Worm (Caenorhabditis elegans): Measurements from ENCODE around the gene let-92.

The let-92 gene

ce11 chrIV:11855424-11855823 lies 2.8 kb upstream of the let-92 start:
- no peak for TF ChIP-seq unc-62 (GFP tag; optimal IDR thresholded peaks at IDR 0.05)

ce11 chrIV:11855900-11856660 lies 2.2 kb upstream of the let-92 start, which contains the start of gene ech-2:
TSS of gene ech-2 (minus strand) at chrIV:11856351.
- no peak for TF ChIP-seq unc-62 (GFP tag; optimal IDR thresholded peaks at IDR 0.05)

ce11 chrIV:11857159-11857565 lies 1.1 kb upstream of the let-92 start:
- no peak for TF ChIP-seq unc-62 (GFP tag; optimal IDR thresholded peaks at IDR 0.05)

- no peak for TF ChIP-seq unc-62 (GFP tag; optimal IDR thresholded peaks at IDR 0.05)
Measured at ce11 chrIV:11859995-11860605, 1.9 kb downstream of the let-92 start, which contains the start of gene mob-1. TSS of gene mob-1 (plus strand) at chrIV:11860555.

ce11 chrIV:11863428-11863827 lies 5.2 kb downstream of the let-92 start:
- TF ChIP-seq unc-62 (GFP tag; optimal IDR thresholded peaks at IDR 0.05) = no peak

- TF ChIP-seq unc-62 (GFP tag; optimal IDR thresholded peaks at IDR 0.05) = no peak
Measured at ce11 chrIV:11864226-11864625, 6.0 kb downstream of the let-92 start, which contains the start of gene trpa-1. TSS of gene trpa-1 (plus strand) at chrIV:11864526.

ce11 chrIV:11867652-11868232 lies 9.5 kb downstream of the let-92 start:
- TF ChIP-seq unc-62 (GFP tag; optimal IDR thresholded peaks at IDR 0.05) = no peak

ce11 chrIV:11868452-11868851 lies 10.2 kb downstream of the let-92 start:
- no peak for TF ChIP-seq unc-62 (GFP tag; optimal IDR thresholded peaks at IDR 0.05)

- TF ChIP-seq unc-62 (GFP tag; optimal IDR thresholded peaks at IDR 0.05) = no peak
Measured at ce11 chrIV:11871083-11871482, 12.8 kb downstream of the let-92 start.

- TF ChIP-seq unc-62 (GFP tag; optimal IDR thresholded peaks at IDR 0.05) = no peak
Measured at ce11 chrIV:11871898-11872297, 13.7 kb downstream of the let-92 start.

- TF ChIP-seq unc-62 (GFP tag; optimal IDR thresholded peaks at IDR 0.05) = no peak
Measured at ce11 chrIV:11877674-11878073, 19.4 kb downstream of the let-92 start, which contains the start of gene pph-2. TSS of gene pph-2 (minus strand) at chrIV:11877774.

ce11 chrIV:11878249-11878648 lies 20.0 kb downstream of the let-92 start, which contains the start of gene cutl-27:
TSS of gene cutl-27 (plus strand) at chrIV:11878549.
- no peak for TF ChIP-seq unc-62 (GFP tag; optimal IDR thresholded peaks at IDR 0.05)

ce11 chrIV:11882534-11882933 lies 24.3 kb downstream of the let-92 start:
- no peak for TF ChIP-seq unc-62 (GFP tag; optimal IDR thresholded peaks at IDR 0.05)

ce11 chrIV:11883478-11883877 lies 25.2 kb downstream of the let-92 start:
- TF ChIP-seq unc-62 (GFP tag; optimal IDR thresholded peaks at IDR 0.05) = no peak

ce11 chrIV:11885313-11885712 lies 27.1 kb downstream of the let-92 start, which contains the start of gene let-653:
TSS of gene let-653 (plus strand) at chrIV:11885613.
- no peak for TF ChIP-seq unc-62 (GFP tag; optimal IDR thresholded peaks at IDR 0.05)

ce11 chrIV:11892545-11892944 lies 34.3 kb downstream of the let-92 start:
- no peak for TF ChIP-seq unc-62 (GFP tag; optimal IDR thresholded peaks at IDR 0.05)

- TF ChIP-seq unc-62 (GFP tag; optimal IDR thresholded peaks at IDR 0.05) = no peak
Measured at ce11 chrIV:11893336-11893735, 35.1 kb downstream of the let-92 start.
